Fruit fly (Drosophila melanogaster) whole organism, pupa: Measurements from ENCODE around the gene vig2.
A peak's percentile ranks its signal among the peaks of the same experiment; 100 is the strongest.

ENCODE experiments used
- CG10348 ChIP-seq: fragments of 200-800 bp; sonication (Bioruptor generic); IDR thresholded peaks from 2 replicates; pipeline ENCODE4 v1.3.6; 2022; ENCODE audit warnings: missing biosample characterization, missing genetic modification characterization
- CG12605 ChIP-seq: fragments of 200-800 bp; sonication (Bioruptor generic); IDR thresholded peaks from 2 replicates; pipeline ENCODE4 v1.3.6; 2022; ENCODE audit warnings: missing biosample characterization, missing genetic modification characterization
- CG13204 ChIP-seq: fragments of 200-800 bp; sonication (Bioruptor generic); optimal IDR thresholded peaks from 2 replicates; lab custom pipeline; 2018; ENCODE audit warnings: missing biosample characterization, mild to moderate bottlenecking, missing genetic modification characterization, moderate library complexity
- CG14655 ChIP-seq: fragments of 200-800 bp; sonication (Bioruptor generic); optimal IDR thresholded peaks from 3 replicates; lab custom pipeline; 2017; ENCODE audit warnings: mild to moderate bottlenecking, missing biosample characterization, missing genetic modification reagents, missing genetic modification characterization
- CG15710 ChIP-seq: fragments of 200-800 bp; sonication (Bioruptor generic); optimal IDR thresholded peaks from 2 replicates; lab custom pipeline; 2018; ENCODE audit warnings: missing biosample characterization, mild to moderate bottlenecking, missing genetic modification characterization, moderate library complexity
- CG17806 ChIP-seq: fragments of 200-800 bp; sonication (Bioruptor generic); optimal IDR thresholded peaks from 2 replicates; lab custom pipeline; 2018; ENCODE audit warnings: missing biosample characterization, mild to moderate bottlenecking, missing genetic modification characterization, moderate library complexity
- CG32121 ChIP-seq: fragments of 200-800 bp; sonication (Bioruptor generic); IDR thresholded peaks from 2 replicates; pipeline ENCODE4 v1.3.6; 2022; ENCODE audit warnings: missing biosample characterization, missing genetic modification characterization
- CG34367 ChIP-seq: fragments of 200-800 bp; sonication (Bioruptor generic); optimal IDR thresholded peaks from 2 replicates; lab custom pipeline; 2018; ENCODE audit warnings: missing biosample characterization, mild to moderate bottlenecking, missing genetic modification characterization
- CG4496 ChIP-seq: fragments of 200-800 bp; sonication (Bioruptor generic); IDR thresholded peaks from 3 replicates; pipeline ENCODE4 v1.3.6; 2022; ENCODE audit warnings: missing biosample characterization, missing genetic modification characterization
- CG8159 ChIP-seq: fragments of 200-800 bp; sonication (Bioruptor generic); optimal IDR thresholded peaks from 3 replicates; lab custom pipeline; 2018; ENCODE audit warnings: missing biosample characterization, mild to moderate bottlenecking, missing genetic modification characterization, moderate library complexity
- CG8301 ChIP-seq: fragments of 200-800 bp; sonication (Bioruptor generic); optimal IDR thresholded peaks from 2 replicates; lab custom pipeline; 2018; ENCODE audit warnings: missing biosample characterization, mild to moderate bottlenecking, missing genetic modification characterization
- CG9948 ChIP-seq: fragments of 200-800 bp; sonication (Bioruptor generic); optimal IDR thresholded peaks from 2 replicates; lab custom pipeline; 2018; ENCODE audit warnings: missing biosample characterization, mild to moderate bottlenecking, missing genetic modification characterization, moderate library complexity
- D1 ChIP-seq: fragments of 200-800 bp; sonication (Bioruptor generic); optimal IDR thresholded peaks from 2 replicates; lab custom pipeline; 2018; ENCODE audit warnings: missing biosample characterization, mild to moderate bottlenecking, missing genetic modification characterization, moderate library complexity
- EcR ChIP-seq: fragments of 200-800 bp; sonication (Bioruptor generic); optimal IDR thresholded peaks from 3 replicates; lab custom pipeline; 2019; ENCODE audit warnings: missing biosample characterization, missing genetic modification characterization, mild to moderate bottlenecking, moderate library complexity, missing genetic modification reagents
- Ets98B ChIP-seq: fragments of 200-800 bp; sonication (Bioruptor generic); IDR thresholded peaks from 2 replicates; pipeline ENCODE4 v1.3.6; 2022; ENCODE audit warnings: missing biosample characterization, missing genetic modification characterization
- Pif1A ChIP-seq: fragments of 200-800 bp; sonication (Bioruptor generic); optimal IDR thresholded peaks from 3 replicates; lab custom pipeline; 2016; ENCODE audit warnings: missing biosample characterization, missing genetic modification characterization
- Pif1B ChIP-seq: fragments of 200-800 bp; sonication (Bioruptor generic); optimal IDR thresholded peaks from 3 replicates; lab custom pipeline; 2016; ENCODE audit warnings: missing biosample characterization, missing genetic modification characterization
- Snoo ChIP-seq: fragments of 200-800 bp; sonication (Bioruptor generic); optimal IDR thresholded peaks from 3 replicates; lab custom pipeline; 2017; ENCODE audit warnings: missing biosample characterization, mild to moderate bottlenecking, missing genetic modification characterization, inconsistent platforms
- fd96Ca ChIP-seq: fragments of 200-800 bp; sonication (Bioruptor generic); IDR thresholded peaks from 3 replicates; pipeline ENCODE4 v1.3.6; 2022; ENCODE audit warnings: missing biosample characterization, missing genetic modification characterization
- gl ChIP-seq: fragments of 200-800 bp; sonication (Bioruptor generic); optimal IDR thresholded peaks from 2 replicates; lab custom pipeline; 2018; ENCODE audit warnings: missing biosample characterization, mild to moderate bottlenecking, missing genetic modification characterization
- rn ChIP-seq: fragments of 200-800 bp; sonication (Bioruptor generic); IDR thresholded peaks from 2 replicates; pipeline ENCODE4 v1.3.6; 2022; ENCODE audit warnings: missing biosample characterization, missing genetic modification characterization

Gene vig2

dm6 chr3R:25137565-25138367 lies 14.6 kb downstream of the vig2 start, which contains the start of gene danr:
Gene danr, plus strand, starts transcription at chr3R:25138072.
- TF ChIP-seq CG13204 (GFP tag; lab: Kevin White, UChicago) = no peak
- TF ChIP-seq CG12605 = peak; percentile 76

dm6 chr3R:25152342-25152741 lies 29.2 kb downstream of the vig2 start:
- peak; percentile 33 for TF ChIP-seq CG8159
- no peak for TF ChIP-seq D1 (tag; lab: Kevin White, UChicago)
- no peak for TF ChIP-seq CG32121 (GFP tag; lab: Robert Waterston, UW)
- no peak for TF ChIP-seq CG17806 (tag; lab: Kevin White, UChicago)
- no peak for TF ChIP-seq Pif1A (GFP tag; lab: Kevin White, UChicago)
- TF ChIP-seq Ets98B (GFP tag; lab: Robert Waterston, UW) = no peak
- no peak for TF ChIP-seq Snoo
- no peak for TF ChIP-seq EcR (GFP tag; lab: Kevin White, UChicago)
- TF ChIP-seq CG10348 (GFP tag; lab: Robert Waterston, UW) = no peak
- peak; percentile 13 for TF ChIP-seq CG15710 (tag; lab: Kevin White, UChicago)

dm6 chr3R:25161520-25161919 lies 38.3 kb downstream of the vig2 start:
- TF ChIP-seq CG8159 = peak; percentile 18
- no peak for TF ChIP-seq rn (GFP tag; lab: Robert Waterston, UW)

- TF ChIP-seq gl (tag; lab: Kevin White, UChicago) = no peak
- TF ChIP-seq fd96Ca (GFP tag; lab: Robert Waterston, UW) = no peak
- no peak for TF ChIP-seq CG8159
- TF ChIP-seq Pif1A (GFP tag; lab: Kevin White, UChicago) = no peak
- TF ChIP-seq CG8301 (tag; lab: Kevin White, UChicago) = no peak
- no peak for TF ChIP-seq CG10348 (GFP tag; lab: Robert Waterston, UW)
- TF ChIP-seq CG17806 (tag; lab: Kevin White, UChicago) = no peak
- TF ChIP-seq CG9948 = no peak
- no peak for TF ChIP-seq CG15710 (tag; lab: Kevin White, UChicago)
- no peak for TF ChIP-seq D1 (tag; lab: Kevin White, UChicago)
- TF ChIP-seq rn (GFP tag; lab: Robert Waterston, UW) = no peak
- TF ChIP-seq CG32121 (GFP tag; lab: Robert Waterston, UW) = no peak
- no peak for TF ChIP-seq CG13204 (GFP tag; lab: Kevin White, UChicago)
- no peak for TF ChIP-seq CG14655
- no peak for TF ChIP-seq CG12605
- TF ChIP-seq EcR (GFP tag; lab: Kevin White, UChicago) = no peak
- TF ChIP-seq CG34367 = no peak
- TF ChIP-seq Snoo = no peak
- no peak for TF ChIP-seq Pif1B (GFP tag; lab: Kevin White, UChicago)
These were observed 43.6 kb downstream of the vig2 start for dm6 chr3R:25166788-25167187.

- TF ChIP-seq CG8159 (peak; percentile 5), CG8301 (tag; lab: Kevin White, UChicago) (no peak)
- TF ChIP-seq, all 21 proteins: peak for 1
These were observed 44.4 kb downstream of the vig2 start for dm6 chr3R:25167407-25168191.

dm6 chr3R:25168259-25168972 lies 45.2 kb downstream of the vig2 start:
- TF ChIP-seq CG4496 (GFP tag; lab: Robert Waterston, UW) (no peak), CG9948 (no peak), CG32121 (GFP tag; lab: Robert Waterston, UW) (no peak), CG8159 (no peak), CG17806 (tag; lab: Kevin White, UChicago) (no peak), CG12605 (no peak), fd96Ca (GFP tag; lab: Robert Waterston, UW) (no peak), Snoo (no peak), CG10348 (GFP tag; lab: Robert Waterston, UW) (no peak), rn (GFP tag; lab: Robert Waterston, UW) (no peak), D1 (tag; lab: Kevin White, UChicago) (no peak), Ets98B (GFP tag; lab: Robert Waterston, UW) (no peak), CG34367 (no peak), Pif1B (GFP tag; lab: Kevin White, UChicago) (no peak)
- TF ChIP-seq, all 21 proteins: peak for 0
